Worm (Caenorhabditis elegans) whole organism, midembryonic: ENCODE results near the gene F13H10.9.

ENCODE experiments used
- T22C8.4 ChIP-seq: fragments of 200-800 bp; sonication (Bioruptor generic); IDR thresholded peaks from 2 replicates; pipeline ENCODE4 v1.3.6; 2022; ENCODE audit warnings: missing genetic modification characterization, missing compliant biosample characterization
- cog-1 ChIP-seq: sonication (generic microtip); optimal IDR thresholded peaks from 2 replicates; lab custom pipeline; 2016; ENCODE audit warnings: missing genetic modification characterization, missing compliant biosample characterization
- flt-1 ChIP-seq: fragments of 200-800 bp; sonication (Bioruptor generic); IDR thresholded peaks from 2 replicates; pipeline ENCODE4 v1.3.6; 2022; ENCODE audit warnings: missing genetic modification characterization, missing compliant biosample characterization
- klf-2 ChIP-seq: fragments of 200-800 bp; sonication (Bioruptor generic); conservative IDR thresholded peaks from 2 replicates; pipeline ENCODE4 v1.3.6; 2022; ENCODE audit warnings: missing genetic modification reagents, missing genetic modification characterization, missing compliant biosample characterization
- med-1 ChIP-seq: sonication (generic microtip); optimal IDR thresholded peaks from 2 replicates; lab custom pipeline; 2017; ENCODE audit warnings: missing genetic modification characterization, mild to moderate bottlenecking, missing compliant biosample characterization, antibody characterized with exemption, missing genetic modification reagents; ENCODE audit not compliant: insufficient read depth
- ref-1 ChIP-seq: fragments of 200-800 bp; sonication (Bioruptor generic); conservative IDR thresholded peaks from 2 replicates; pipeline ENCODE4 v1.3.6; 2022; ENCODE audit warnings: missing genetic modification reagents, missing genetic modification characterization, missing compliant biosample characterization
- tab-1 ChIP-seq: fragments of 200-800 bp; sonication (Bioruptor generic); IDR thresholded peaks from 2 replicates; pipeline ENCODE4 v1.3.6; 2022; ENCODE audit warnings: missing genetic modification characterization, missing compliant biosample characterization
- ztf-23 ChIP-seq: fragments of 200-800 bp; sonication (Bioruptor generic); IDR thresholded peaks from 2 replicates; pipeline ENCODE4 v1.3.6; 2022; ENCODE audit warnings: missing genetic modification reagents, missing genetic modification characterization, missing compliant biosample characterization
- ztf-29 ChIP-seq: fragments of 200-800 bp; sonication (Bioruptor generic); IDR thresholded peaks from 2 replicates; pipeline ENCODE4 v1.3.6; 2022; ENCODE audit warnings: missing genetic modification reagents, missing genetic modification characterization, missing compliant biosample characterization

F13H10.9 gene

ce11 chrIV:11036222-11036621, 34.5 kb downstream of the F13H10.9 start, which contains the start of gene fkb-1:
TSS of gene fkb-1 (plus strand) at chrIV:11036582.
- TF ChIP-seq ref-1 (GFP tag; lab: Robert Waterston, UW) (no peak), T22C8.4 (GFP tag; lab: Robert Waterston, UW) (no peak), ztf-29 (GFP tag; lab: Robert Waterston, UW) (no peak), cog-1 (tag; lab: Kevin White, UChicago) (no peak), klf-2 (GFP tag; lab: Robert Waterston, UW) (no peak), ztf-23 (GFP tag; lab: Robert Waterston, UW) (no peak), flt-1 (GFP tag; lab: Robert Waterston, UW) (no peak), tab-1 (GFP tag; lab: Robert Waterston, UW) (no peak), med-1 (GFP tag; lab: Kevin White, UChicago) (no peak)

DNA sequence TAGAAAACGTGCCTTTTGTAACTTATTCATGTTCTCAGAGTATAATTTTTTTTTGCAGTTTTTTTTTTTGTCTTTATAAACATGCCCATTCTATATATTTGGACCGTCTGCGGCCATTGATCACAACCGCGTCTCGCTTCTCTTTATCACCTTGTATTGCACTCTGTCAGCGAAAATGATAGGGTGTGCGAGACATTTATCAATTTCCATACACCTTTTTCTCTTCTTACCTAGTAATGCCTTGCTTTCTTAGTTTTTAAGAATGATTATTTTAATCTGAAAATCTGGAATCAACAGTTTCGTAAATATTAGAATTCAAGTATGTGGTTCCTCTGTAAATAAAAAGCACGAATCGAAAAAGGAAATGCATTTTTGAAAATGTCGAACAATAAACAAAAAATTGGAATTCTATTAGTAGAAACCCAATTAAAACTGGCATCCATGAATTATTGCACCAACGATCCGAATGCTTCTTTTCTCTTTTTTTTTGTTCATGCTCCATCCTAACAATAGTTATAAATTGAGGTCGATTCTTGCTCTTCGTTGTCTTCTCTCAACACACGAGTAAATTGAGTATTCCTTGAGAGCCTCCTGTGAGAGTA, 35.5 kb downstream of the F13H10.9 start:
- TF ChIP-seq tab-1 (GFP tag; lab: Robert Waterston, UW) (no peak), klf-2 (GFP tag; lab: Robert Waterston, UW) (no peak), cog-1 (tag; lab: Kevin White, UChicago) (no peak), ref-1 (GFP tag; lab: Robert Waterston, UW) (no peak), flt-1 (GFP tag; lab: Robert Waterston, UW) (no peak), ztf-23 (GFP tag; lab: Robert Waterston, UW) (no peak)

ce11 chrIV:11038218-11038617, 36.5 kb downstream of the F13H10.9 start:
- TF ChIP-seq cog-1 (tag; lab: Kevin White, UChicago), result no peak
- TF ChIP-seq ref-1 (GFP tag; lab: Robert Waterston, UW), result no peak
- no peak for TF ChIP-seq tab-1 (GFP tag; lab: Robert Waterston, UW)
- no peak for TF ChIP-seq med-1 (GFP tag; lab: Kevin White, UChicago)
- TF ChIP-seq flt-1 (GFP tag; lab: Robert Waterston, UW), result no peak
- no peak for TF ChIP-seq ztf-23 (GFP tag; lab: Robert Waterston, UW)
- TF ChIP-seq T22C8.4 (GFP tag; lab: Robert Waterston, UW), result no peak
- no peak for TF ChIP-seq ztf-29 (GFP tag; lab: Robert Waterston, UW)
- TF ChIP-seq klf-2 (GFP tag; lab: Robert Waterston, UW), result no peak

DNA sequence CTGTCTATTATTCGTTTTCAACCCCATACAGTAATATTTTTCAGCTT, 36.7 kb downstream of the F13H10.9 start, which contains the start of gene kdin-1:
Gene kdin-1 (plus strand): TSS at position 38 of the 47 bp plus-strand sequence.
- TF ChIP-seq ref-1 (GFP tag; lab: Robert Waterston, UW) (no peak), T22C8.4 (GFP tag; lab: Robert Waterston, UW) (no peak), ztf-29 (GFP tag; lab: Robert Waterston, UW) (no peak), med-1 (GFP tag; lab: Kevin White, UChicago) (no peak), ztf-23 (GFP tag; lab: Robert Waterston, UW) (no peak), cog-1 (tag; lab: Kevin White, UChicago) (no peak)

ce11 chrIV:11038665-11039064, 37.0 kb downstream of the F13H10.9 start:
- TF ChIP-seq ztf-29 (GFP tag; lab: Robert Waterston, UW) (no peak), tab-1 (GFP tag; lab: Robert Waterston, UW) (no peak), med-1 (GFP tag; lab: Kevin White, UChicago) (no peak), cog-1 (tag; lab: Kevin White, UChicago) (no peak), ztf-23 (GFP tag; lab: Robert Waterston, UW) (no peak), T22C8.4 (GFP tag; lab: Robert Waterston, UW) (no peak), ref-1 (GFP tag; lab: Robert Waterston, UW) (no peak), klf-2 (GFP tag; lab: Robert Waterston, UW) (no peak), flt-1 (GFP tag; lab: Robert Waterston, UW) (no peak)

DNA sequence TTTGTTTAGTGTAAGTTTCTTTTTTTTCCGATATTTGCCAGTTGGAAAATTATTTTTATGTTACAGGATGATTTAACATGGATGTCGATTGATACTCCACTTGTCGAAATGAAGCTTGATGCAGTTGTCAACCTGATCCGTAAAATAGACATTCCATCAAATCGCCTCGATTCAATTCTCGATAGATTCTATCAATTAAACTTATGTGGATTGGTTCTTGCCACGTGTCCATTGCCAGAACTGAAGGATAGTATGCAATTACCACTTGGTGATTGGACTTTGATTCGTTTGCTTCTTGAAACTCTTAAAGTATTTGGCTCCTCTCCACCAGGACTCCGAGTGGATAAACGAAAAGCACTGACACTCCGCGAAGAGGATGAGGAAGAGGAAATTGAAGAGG, 42.7 kb downstream of the F13H10.9 start:
- no peak for TF ChIP-seq cog-1 (tag; lab: Kevin White, UChicago)
- TF ChIP-seq ref-1 (GFP tag; lab: Robert Waterston, UW), result no peak
- TF ChIP-seq tab-1 (GFP tag; lab: Robert Waterston, UW), result no peak
- no peak for TF ChIP-seq T22C8.4 (GFP tag; lab: Robert Waterston, UW)
- no peak for TF ChIP-seq klf-2 (GFP tag; lab: Robert Waterston, UW)
- TF ChIP-seq flt-1 (GFP tag; lab: Robert Waterston, UW), result no peak
- TF ChIP-seq med-1 (GFP tag; lab: Kevin White, UChicago), result no peak
- TF ChIP-seq ztf-29 (GFP tag; lab: Robert Waterston, UW), result no peak
- TF ChIP-seq ztf-23 (GFP tag; lab: Robert Waterston, UW), result no peak

ce11 chrIV:11048871-11049270, 47.2 kb downstream of the F13H10.9 start, which contains the start of gene F36H1.11:
TSS of gene F36H1.11 (plus strand) at chrIV:11049171.
- TF ChIP-seq ztf-29 (GFP tag; lab: Robert Waterston, UW) (no peak), T22C8.4 (GFP tag; lab: Robert Waterston, UW) (no peak), med-1 (GFP tag; lab: Kevin White, UChicago) (no peak), flt-1 (GFP tag; lab: Robert Waterston, UW) (no peak), tab-1 (GFP tag; lab: Robert Waterston, UW) (no peak), ztf-23 (GFP tag; lab: Robert Waterston, UW) (no peak), klf-2 (GFP tag; lab: Robert Waterston, UW) (no peak), cog-1 (tag; lab: Kevin White, UChicago) (no peak), ref-1 (GFP tag; lab: Robert Waterston, UW) (no peak)

ce11 chrIV:11049806-11050205, 48.1 kb downstream of the F13H10.9 start, which contains the start of gene F36H1.3:
TSS of gene F36H1.3 (plus strand) at chrIV:11050128.
- no peak for TF ChIP-seq ztf-29 (GFP tag; lab: Robert Waterston, UW)
- TF ChIP-seq ztf-23 (GFP tag; lab: Robert Waterston, UW), result no peak
- TF ChIP-seq cog-1 (tag; lab: Kevin White, UChicago), result no peak
- no peak for TF ChIP-seq flt-1 (GFP tag; lab: Robert Waterston, UW)
- no peak for TF ChIP-seq ref-1 (GFP tag; lab: Robert Waterston, UW)
- TF ChIP-seq T22C8.4 (GFP tag; lab: Robert Waterston, UW), result no peak
- TF ChIP-seq tab-1 (GFP tag; lab: Robert Waterston, UW), result no peak
- TF ChIP-seq med-1 (GFP tag; lab: Kevin White, UChicago), result no peak
- TF ChIP-seq klf-2 (GFP tag; lab: Robert Waterston, UW), result no peak

DNA sequence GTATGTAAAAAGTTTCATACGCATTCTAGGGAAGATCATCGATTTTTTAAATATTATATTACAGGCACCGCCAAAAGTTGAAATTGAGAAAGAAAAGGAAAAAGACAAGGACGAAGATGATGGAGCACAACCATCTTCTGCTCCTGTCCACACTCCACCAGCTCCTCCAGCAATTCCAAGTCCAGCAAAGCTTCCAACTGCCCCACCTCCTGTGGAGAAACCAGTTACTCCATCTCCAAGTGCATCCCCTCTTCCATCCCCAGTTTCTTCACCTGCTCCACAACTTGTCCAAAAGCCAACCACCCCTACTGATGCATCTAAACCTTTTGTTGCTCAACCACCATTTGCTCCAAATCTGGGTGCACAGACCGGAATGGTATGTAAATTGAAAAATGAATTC, 50.2 kb downstream of the F13H10.9 start:
- TF ChIP-seq T22C8.4 (GFP tag; lab: Robert Waterston, UW) (no peak), klf-2 (GFP tag; lab: Robert Waterston, UW) (no peak), ztf-29 (GFP tag; lab: Robert Waterston, UW) (no peak), cog-1 (tag; lab: Kevin White, UChicago) (no peak), ref-1 (GFP tag; lab: Robert Waterston, UW) (no peak), flt-1 (GFP tag; lab: Robert Waterston, UW) (no peak), tab-1 (GFP tag; lab: Robert Waterston, UW) (no peak), med-1 (GFP tag; lab: Kevin White, UChicago) (no peak), ztf-23 (GFP tag; lab: Robert Waterston, UW) (no peak)
